Worm (Caenorhabditis elegans) whole organism, L4 larva: ENCODE data around the gene wip-1.

Experiments
- F10B5.3 ChIP-seq: sonication (generic microtip); optimal IDR thresholded peaks from 2 replicates; lab custom pipeline; 2016; ENCODE audit warnings: mild to moderate bottlenecking, missing genetic modification characterization, missing compliant biosample characterization
- F44E2.7 ChIP-seq: fragments of 200-800 bp; sonication (Bioruptor generic); IDR thresholded peaks from 2 replicates; pipeline ENCODE4 v2.1.2; 2022; ENCODE audit warnings: missing genetic modification characterization, missing compliant biosample characterization
- F49E8.2 ChIP-seq: sonication (generic microtip); optimal IDR thresholded peaks from 2 replicates; lab custom pipeline; 2016; ENCODE audit warnings: missing compliant biosample characterization, mild to moderate bottlenecking, missing genetic modification characterization, borderline replicate concordance
- R02D3.7 ChIP-seq: fragments of 150-350 bp; sonication (generic microtip); optimal IDR thresholded peaks from 3 replicates; lab custom pipeline; 2014; ENCODE audit warnings: missing biosample characterization, missing genetic modification characterization
- T20F7.1 ChIP-seq: fragments of 200-800 bp; sonication (Bioruptor generic); optimal IDR thresholded peaks from 2 replicates; lab custom pipeline; 2018; ENCODE audit warnings: mild to moderate bottlenecking, missing genetic modification characterization, missing compliant biosample characterization
- Y105C5A.15 ChIP-seq: fragments of 200-800 bp; sonication (Bioruptor generic); IDR thresholded peaks from 2 replicates; pipeline ENCODE4 v1.3.6; 2022; ENCODE audit warnings: missing genetic modification characterization, missing compliant biosample characterization
- ZK337.2 ChIP-seq: fragments of 200-800 bp; sonication (Bioruptor generic); IDR thresholded peaks from 2 replicates; pipeline ENCODE4 v1.3.6; 2022; ENCODE audit warnings: missing genetic modification reagents, missing genetic modification characterization, missing compliant biosample characterization
- aha-1 ChIP-seq: fragments of 150-350 bp; peaks from one replicate; lab custom pipeline; 2014; ENCODE audit warnings: missing biosample characterization, missing genetic modification characterization
- arid-1 ChIP-seq: fragments of 200-800 bp; sonication (Bioruptor generic); conservative IDR thresholded peaks from 2 replicates; pipeline ENCODE4 v1.3.6; 2022; ENCODE audit warnings: missing genetic modification reagents, missing genetic modification characterization, missing compliant biosample characterization
- attf-4 ChIP-seq: sonication (generic microtip); optimal IDR thresholded peaks from 3 replicates; lab custom pipeline; 2017; ENCODE audit warnings: missing biosample characterization, missing genetic modification characterization
- ceh-20 ChIP-seq: fragments of 200-800 bp; sonication (Bioruptor generic); IDR thresholded peaks from 2 replicates; pipeline ENCODE4 v1.3.6; 2022; ENCODE audit warnings: missing genetic modification reagents, missing genetic modification characterization, missing compliant biosample characterization
- ceh-32 ChIP-seq: sonication (generic microtip); optimal IDR thresholded peaks from 2 replicates; lab custom pipeline; 2016; ENCODE audit warnings: mild to moderate bottlenecking, missing genetic modification characterization, missing compliant biosample characterization; ENCODE audit not compliant: poor library complexity
- ceh-62 ChIP-seq: sonication (generic microtip); optimal IDR thresholded peaks from 2 replicates; lab custom pipeline; 2017; ENCODE audit warnings: missing biosample characterization, missing genetic modification characterization
- cey-2 ChIP-seq: sonication (generic microtip); optimal IDR thresholded peaks from 3 replicates; lab custom pipeline; 2017; ENCODE audit warnings: missing genetic modification characterization, mild to moderate bottlenecking, missing compliant biosample characterization, antibody characterized with exemption, borderline replicate concordance; ENCODE audit not compliant: insufficient read depth
- ctbp-1 ChIP-seq: fragments of 200-800 bp; sonication (Bioruptor generic); IDR thresholded peaks from 2 replicates; pipeline ENCODE4 v1.3.6; 2022; ENCODE audit warnings: missing genetic modification reagents, missing genetic modification characterization, missing compliant biosample characterization
- daf-12 ChIP-seq: fragments of 150-350 bp; optimal IDR thresholded peaks from 2 replicates; lab custom pipeline; 2014; ENCODE audit warnings: missing biosample characterization, missing genetic modification reagents, missing genetic modification characterization
- daf-19 ChIP-seq: fragments of 200-800 bp; sonication (Bioruptor generic); conservative IDR thresholded peaks from 2 replicates; pipeline ENCODE4 v1.3.6; 2022; ENCODE audit warnings: missing genetic modification characterization, missing compliant biosample characterization
- daf-8 ChIP-seq: fragments of 200-800 bp; sonication (Bioruptor generic); IDR thresholded peaks from 2 replicates; pipeline ENCODE4 v1.3.6; 2022; ENCODE audit warnings: missing genetic modification characterization, missing compliant biosample characterization
- dmd-9 ChIP-seq: fragments of 200-800 bp; sonication (Bioruptor generic); IDR thresholded peaks from 2 replicates; pipeline ENCODE4 v1.3.6; 2022; ENCODE audit warnings: missing genetic modification reagents, missing genetic modification characterization, missing compliant biosample characterization
- duxl-1 ChIP-seq: sonication (generic microtip); optimal IDR thresholded peaks from 2 replicates; lab custom pipeline; 2016; ENCODE audit warnings: mild to moderate bottlenecking, missing genetic modification characterization, moderate library complexity, missing compliant biosample characterization; ENCODE audit not compliant: poor library complexity
- egl-27 ChIP-seq: sonication (generic microtip); optimal IDR thresholded peaks from 3 replicates; lab custom pipeline; 2017; ENCODE audit warnings: missing biosample characterization, missing genetic modification reagents, missing genetic modification characterization
- fkh-10 ChIP-seq: fragments of 150-350 bp; optimal IDR thresholded peaks from 2 replicates; lab custom pipeline; 2014; ENCODE audit warnings: missing biosample characterization, missing genetic modification reagents, missing genetic modification characterization
- fos-1 ChIP-seq: fragments of 150-350 bp; optimal IDR thresholded peaks from 2 replicates; lab custom pipeline; 2014; ENCODE audit warnings: missing biosample characterization, missing genetic modification characterization
- gei-8 ChIP-seq: fragments of 200-800 bp; sonication (Bioruptor generic); optimal IDR thresholded peaks from 2 replicates; lab custom pipeline; 2018; ENCODE audit warnings: mild to moderate bottlenecking, missing genetic modification characterization, missing compliant biosample characterization
- hmg-1.1 ChIP-seq: fragments of 200-800 bp; sonication (Bioruptor generic); IDR thresholded peaks from 2 replicates; pipeline ENCODE4 v1.3.6; 2022; ENCODE audit warnings: missing genetic modification reagents, missing genetic modification characterization, missing compliant biosample characterization
- lin-13 ChIP-seq: fragments of 150-350 bp; optimal IDR thresholded peaks from 2 replicates; lab custom pipeline; 2014; ENCODE audit warnings: missing biosample characterization, missing genetic modification reagents, missing genetic modification characterization
- lin-15B ChIP-seq: fragments of 150-350 bp; sonication (generic microtip); optimal IDR thresholded peaks from 3 replicates; lab custom pipeline; 2014; ENCODE audit warnings: missing biosample characterization, missing genetic modification characterization
- lin-29 ChIP-seq: fragments of 200-800 bp; sonication (Bioruptor generic); IDR thresholded peaks from 2 replicates; pipeline ENCODE4 v1.3.6; 2022; ENCODE audit warnings: missing genetic modification reagents, missing genetic modification characterization, missing compliant biosample characterization
- lin-39 ChIP-seq: fragments of 150-350 bp; optimal IDR thresholded peaks from 2 replicates; lab custom pipeline; 2014; ENCODE audit warnings: missing biosample characterization, missing genetic modification reagents, missing genetic modification characterization
- lir-3 ChIP-seq: sonication (generic microtip); optimal IDR thresholded peaks from 2 replicates; lab custom pipeline; 2016; ENCODE audit warnings: mild to moderate bottlenecking, missing genetic modification characterization, missing compliant biosample characterization
- lsy-2 ChIP-seq, 2 experiments: fragments of 150-350 bp in 1 of 2; sonication (generic microtip) in 1 of 2; optimal IDR thresholded peaks; 2 replicates each; lab custom pipeline; 2014 to 2017; ENCODE audit warnings: missing biosample characterization in 2 of 2, missing genetic modification characterization in 2 of 2
- madf-5 ChIP-seq, 2 experiments: fragments of 200-800 bp; sonication (Bioruptor generic); IDR thresholded peaks; 2 replicates each; pipeline ENCODE4 v1.3.6; 2022; ENCODE audit warnings: missing compliant biosample characterization in 2 of 2, missing genetic modification characterization in 2 of 2
- madf-9 ChIP-seq: fragments of 200-800 bp; sonication (Bioruptor generic); conservative IDR thresholded peaks from 2 replicates; pipeline ENCODE4 v1.3.6; 2022; ENCODE audit warnings: missing genetic modification reagents, missing genetic modification characterization, missing compliant biosample characterization
- mdt-29 ChIP-seq: fragments of 200-800 bp; sonication (Bioruptor generic); IDR thresholded peaks from 2 replicates; pipeline ENCODE4 v1.3.6; 2022; ENCODE audit warnings: missing genetic modification reagents, missing genetic modification characterization, missing compliant biosample characterization
- mxl-2 ChIP-seq: fragments of 200-800 bp; sonication (Bioruptor generic); conservative IDR thresholded peaks from 2 replicates; pipeline ENCODE4 v1.3.6; 2022; ENCODE audit warnings: missing genetic modification reagents, missing genetic modification characterization, missing compliant biosample characterization
- nhr-10 ChIP-seq: fragments of 150-350 bp; optimal IDR thresholded peaks from 2 replicates; lab custom pipeline; 2014; ENCODE audit warnings: missing biosample characterization, missing genetic modification characterization
- nhr-102 ChIP-seq: sonication (generic microtip); optimal IDR thresholded peaks from 2 replicates; lab custom pipeline; 2016; ENCODE audit warnings: mild to moderate bottlenecking, missing genetic modification characterization, moderate library complexity, missing compliant biosample characterization
- nhr-25 ChIP-seq: sonication (generic microtip); optimal IDR thresholded peaks from 2 replicates; lab custom pipeline; 2017; ENCODE audit warnings: missing genetic modification characterization, mild to moderate bottlenecking, missing compliant biosample characterization, antibody characterized with exemption, moderate library complexity, borderline replicate concordance; ENCODE audit not compliant: insufficient read depth
- nhr-28 ChIP-seq: fragments of 150-350 bp; optimal IDR thresholded peaks from 2 replicates; lab custom pipeline; 2014; ENCODE audit warnings: missing biosample characterization, missing genetic modification characterization
- nhr-41 ChIP-seq: fragments of 200-800 bp; sonication (Bioruptor generic); IDR thresholded peaks from 2 replicates; pipeline ENCODE4 v1.3.6; 2022; ENCODE audit warnings: missing genetic modification reagents, missing genetic modification characterization, missing compliant biosample characterization
- nhr-42 ChIP-seq: fragments of 200-800 bp; sonication (Bioruptor generic); IDR thresholded peaks from 2 replicates; pipeline ENCODE4 v1.3.6; 2022; ENCODE audit warnings: missing genetic modification characterization, missing compliant biosample characterization
- nhr-77 ChIP-seq: fragments of 150-350 bp; optimal IDR thresholded peaks from 2 replicates; lab custom pipeline; 2014; ENCODE audit warnings: missing biosample characterization, missing genetic modification characterization
- pha-4 ChIP-seq, 2 experiments: fragments of 150-350 bp in 1 of 2; fragments of 200-800 bp in 1 of 2; sonication (Bioruptor generic) in 1 of 2; IDR thresholded peaks in 1 of 2; optimal IDR thresholded peaks in 1 of 2; 2 replicates each; pipeline versions ENCODE4 v1.3.6 to Lab custom; 2014 to 2022; ENCODE audit warnings: missing genetic modification characterization in 2 of 2, missing genetic modification reagents in 2 of 2, missing biosample characterization in 1 of 2, missing compliant biosample characterization in 1 of 2
- set-16 ChIP-seq: fragments of 200-800 bp; sonication (Bioruptor generic); IDR thresholded peaks from 2 replicates; pipeline ENCODE4 v1.3.6; 2022; ENCODE audit warnings: missing genetic modification reagents, missing genetic modification characterization, missing compliant biosample characterization
- snpc-1.2 ChIP-seq: fragments of 200-800 bp; sonication (Bioruptor generic); IDR thresholded peaks from 2 replicates; pipeline ENCODE4 v1.3.6; 2022; ENCODE audit warnings: missing genetic modification reagents, missing genetic modification characterization, missing compliant biosample characterization
- snpc-4 ChIP-seq: fragments of 150-350 bp; optimal IDR thresholded peaks from 2 replicates; lab custom pipeline; 2014; ENCODE audit warnings: missing biosample characterization, missing genetic modification characterization
- spr-1 ChIP-seq: sonication (generic microtip); optimal IDR thresholded peaks from 2 replicates; lab custom pipeline; 2016; ENCODE audit warnings: mild to moderate bottlenecking, missing genetic modification characterization, missing compliant biosample characterization
- vab-7 ChIP-seq: fragments of 200-800 bp; sonication (Bioruptor generic); IDR thresholded peaks from 2 replicates; pipeline ENCODE4 v1.3.6; 2022; ENCODE audit warnings: missing genetic modification reagents, missing genetic modification characterization, missing compliant biosample characterization
- ztf-11 ChIP-seq: fragments of 150-350 bp; optimal IDR thresholded peaks from 2 replicates; lab custom pipeline; 2014; ENCODE audit warnings: missing biosample characterization, missing genetic modification characterization
- ztf-7 ChIP-seq: fragments of 150-350 bp; optimal IDR thresholded peaks from 2 replicates; lab custom pipeline; 2014; ENCODE audit warnings: missing biosample characterization, missing genetic modification characterization

Gene wip-1

ce11 chrIII:5013915-5014346, 4.5 kb upstream of the wip-1 start (continued):
- TF ChIP-seq F44E2.7 (GFP tag; lab: Robert Waterston, UW) (no peak), madf-9 (no peak), ctbp-1 (GFP tag; lab: Robert Waterston, UW) (peak; percentile 85), daf-19 (GFP tag; lab: Robert Waterston, UW) (no peak), mxl-2 (GFP tag; lab: Robert Waterston, UW) (no peak), ZK337.2 (GFP tag; lab: Robert Waterston, UW) (no peak), lin-13 (GFP tag; lab: Kevin White, UChicago) (peak; percentile 63), set-16 (GFP tag; lab: Robert Waterston, UW) (peak; percentile 77), R02D3.7 (tag; lab: Kevin White, UChicago) (no peak), hmg-1.1 (peak; percentile 93), nhr-102 (tag; lab: Kevin White, UChicago) (peak; percentile 48), ztf-11 (tag; lab: Kevin White, UChicago) (no peak), spr-1 (tag; lab: Kevin White, UChicago) (peak; percentile 54), aha-1 (tag; lab: Kevin White, UChicago) (peak; percentile 98), lin-15B (tag; lab: Kevin White, UChicago) (no peak), fos-1 (tag; lab: Kevin White, UChicago) (no peak), pha-4 (GFP tag; IDR thresholded peaks at IDR 0.05; lab: Robert Waterston, UW) (peak; percentile 76; the same call in 1 of the 2 replicates), pha-4 (tag; optimal IDR thresholded peaks at IDR 0.05; lab: Kevin White, UChicago) (peak; percentile 16), nhr-41 (GFP tag; lab: Robert Waterston, UW) (no peak), daf-8 (GFP tag; lab: Robert Waterston, UW) (no peak), madf-5 (GFP tag; IDR thresholded peaks at IDR 0.05; lab: Robert Waterston, UW) (0 out of 4 replicates have a peak, but pooled peaks of 1 of the 2 experiments have one; percentile 28), nhr-28 (tag; lab: Kevin White, UChicago) (peak; percentile 62), attf-4 (no peak), ceh-32 (no peak), lin-29 (GFP tag; lab: Robert Waterston, UW) (no peak), ztf-7 (tag; lab: Kevin White, UChicago) (peak; percentile 79), daf-12 (tag; lab: Kevin White, UChicago) (no peak), fkh-10 (GFP tag; lab: Kevin White, UChicago) (peak; percentile 70), cey-2 (tag; lab: Kevin White, UChicago) (peak; percentile 28), F10B5.3 (tag; lab: Kevin White, UChicago) (no peak), arid-1 (GFP tag; lab: Robert Waterston, UW) (0 out of 2 replicates have a peak, but pooled peaks have one; percentile 15), lin-39 (tag; lab: Kevin White, UChicago) (no peak), F49E8.2 (tag; lab: Kevin White, UChicago) (no peak), snpc-4 (tag; lab: Kevin White, UChicago) (no peak), nhr-42 (no peak), T20F7.1 (peak; percentile 72), snpc-1.2 (GFP tag; lab: Robert Waterston, UW) (no peak), vab-7 (GFP tag; lab: Robert Waterston, UW) (0 out of 2 replicates have a peak, but pooled peaks have one; percentile 39), gei-8 (GFP tag; lab: Kevin White, UChicago) (peak; percentile 21), mdt-29 (no peak), egl-27 (tag; lab: Kevin White, UChicago) (no peak), nhr-10 (tag; lab: Kevin White, UChicago) (peak; percentile 69), Y105C5A.15 (GFP tag; lab: Robert Waterston, UW) (no peak), nhr-25 (tag; lab: Kevin White, UChicago) (peak; percentile 62), nhr-77 (tag; lab: Kevin White, UChicago) (peak; percentile 85), ceh-62 (tag; lab: Kevin White, UChicago) (no peak), dmd-9 (GFP tag; lab: Robert Waterston, UW) (no peak), lsy-2 (tag; optimal IDR thresholded peaks at IDR 0.05; lab: Kevin White, UChicago) (peak; percentile 78 to 90), lir-3 (tag; lab: Kevin White, UChicago) (no peak), ceh-20 (GFP tag; lab: Robert Waterston, UW) (peak; percentile 65; the same call in 1 of the 2 replicates), duxl-1 (tag; lab: Kevin White, UChicago) (no peak)
